Fruit fly (Drosophila melanogaster) whole organism, embryonic: ENCODE results near the gene CG3071.

Experiments
- Abd-B ChIP-seq: fragments of 200-800 bp; sonication (Bioruptor generic); optimal IDR thresholded peaks from 2 replicates; lab custom pipeline; 2018; ENCODE audit warnings: missing biosample characterization, mild to moderate bottlenecking, missing genetic modification characterization, moderate library complexity
- Atf3 ChIP-seq: fragments of 200-800 bp; sonication (Bioruptor generic); optimal IDR thresholded peaks from 3 replicates; lab custom pipeline; 2016; ENCODE audit warnings: missing biosample characterization, missing genetic modification characterization
- CG10431 ChIP-seq: fragments of 200-800 bp; sonication (Bioruptor generic); optimal IDR thresholded peaks from 3 replicates; lab custom pipeline; 2018; ENCODE audit warnings: missing biosample characterization, mild to moderate bottlenecking, missing genetic modification characterization
- CG10654 ChIP-seq: fragments of 200-800 bp; sonication (Bioruptor generic); optimal IDR thresholded peaks from 2 replicates; lab custom pipeline; 2016; ENCODE audit warnings: missing biosample characterization, missing genetic modification characterization
- CG11085 ChIP-seq: fragments of 200-800 bp; sonication (Bioruptor generic); IDR thresholded peaks from 2 replicates; pipeline ENCODE4 v1.3.6; 2022; ENCODE audit warnings: missing biosample characterization, missing genetic modification characterization
- CG11456 ChIP-seq: fragments of 200-800 bp; sonication (Bioruptor generic); IDR thresholded peaks from 3 replicates; pipeline ENCODE4 v1.3.6; 2022; ENCODE audit warnings: missing biosample characterization, missing genetic modification characterization
- CG11504 ChIP-seq: fragments of 200-800 bp; sonication (Bioruptor generic); optimal IDR thresholded peaks from 3 replicates; lab custom pipeline; 2019; ENCODE audit warnings: missing biosample characterization, mild to moderate bottlenecking, missing genetic modification characterization, moderate library complexity
- CG11696 ChIP-seq: fragments of 200-800 bp; sonication (Bioruptor generic); IDR thresholded peaks from 2 replicates; pipeline ENCODE4 v1.3.6; 2022; ENCODE audit warnings: missing biosample characterization, missing genetic modification characterization
- CG13287 ChIP-seq: fragments of 200-800 bp; sonication (Bioruptor generic); IDR thresholded peaks from 2 replicates; pipeline ENCODE4 v1.3.6; 2022; ENCODE audit warnings: missing biosample characterization, missing genetic modification characterization; ENCODE audit not compliant: partially characterized antibody
- CG13624 ChIP-seq: fragments of 200-800 bp; sonication (Bioruptor generic); optimal IDR thresholded peaks from 2 replicates; lab custom pipeline; 2016; ENCODE audit warnings: missing biosample characterization, missing genetic modification characterization
- CG16863 ChIP-seq: fragments of 200-800 bp; sonication (Bioruptor generic); optimal IDR thresholded peaks from 3 replicates; lab custom pipeline; 2016; ENCODE audit warnings: missing biosample characterization, missing genetic modification characterization
- CG17385 ChIP-seq: fragments of 200-800 bp; sonication (Bioruptor generic); optimal IDR thresholded peaks from 3 replicates; lab custom pipeline; 2018; ENCODE audit warnings: missing biosample characterization, mild to moderate bottlenecking, missing genetic modification characterization
- CG17612 ChIP-seq: fragments of 200-800 bp; sonication (Bioruptor generic); IDR thresholded peaks from 2 replicates; pipeline ENCODE4 v1.3.6; 2022; ENCODE audit warnings: missing biosample characterization, missing genetic modification characterization
- CG17802 ChIP-seq: fragments of 200-800 bp; sonication (Bioruptor generic); optimal IDR thresholded peaks from 2 replicates; lab custom pipeline; 2018; ENCODE audit warnings: missing biosample characterization, mild to moderate bottlenecking, missing genetic modification characterization, moderate library complexity
- CG2120 ChIP-seq: fragments of 200-800 bp; sonication (Bioruptor generic); optimal IDR thresholded peaks from 3 replicates; lab custom pipeline; 2016; ENCODE audit warnings: missing biosample characterization, missing genetic modification characterization
- CG3281 ChIP-seq: fragments of 200-800 bp; sonication (Bioruptor generic); optimal IDR thresholded peaks from 3 replicates; lab custom pipeline; 2017; ENCODE audit warnings: missing biosample characterization, mild to moderate bottlenecking, missing genetic modification characterization
- CG4360 ChIP-seq: fragments of 200-800 bp; sonication (Bioruptor generic); IDR thresholded peaks from 2 replicates; pipeline ENCODE4 v1.3.6; 2022; ENCODE audit warnings: missing biosample characterization, missing genetic modification characterization
- CG6175 ChIP-seq: fragments of 200-800 bp; sonication (Bioruptor generic); IDR thresholded peaks from 3 replicates; pipeline ENCODE4 v1.3.6; 2022; ENCODE audit warnings: missing biosample characterization, missing genetic modification characterization
- CG6689 ChIP-seq: fragments of 200-800 bp; sonication (Bioruptor generic); IDR thresholded peaks from 2 replicates; pipeline ENCODE4 v1.3.6; 2022; ENCODE audit warnings: missing biosample characterization, missing genetic modification characterization
- CG6791 ChIP-seq: fragments of 200-800 bp; sonication (Bioruptor generic); IDR thresholded peaks from 3 replicates; pipeline ENCODE4 v1.3.6; 2022; ENCODE audit warnings: missing biosample characterization, missing genetic modification characterization; ENCODE audit not compliant: partially characterized antibody
- CG8281 ChIP-seq: fragments of 200-800 bp; sonication (Bioruptor generic); optimal IDR thresholded peaks from 2 replicates; lab custom pipeline; 2018; ENCODE audit warnings: missing biosample characterization, mild to moderate bottlenecking, missing genetic modification characterization, moderate library complexity
- Chrac-16 ChIP-seq: fragments of 200-800 bp; sonication (Bioruptor generic); optimal IDR thresholded peaks from 3 replicates; lab custom pipeline; 2016; ENCODE audit warnings: missing biosample characterization, missing genetic modification characterization
- Dad ChIP-seq: fragments of 200-800 bp; sonication (Bioruptor generic); optimal IDR thresholded peaks from 3 replicates; lab custom pipeline; 2016; ENCODE audit warnings: missing biosample characterization, missing genetic modification characterization
- Deaf1 ChIP-seq: fragments of 200-800 bp; optimal IDR thresholded peaks from 3 replicates; lab custom pipeline; 2019; ENCODE audit warnings: missing biosample characterization, mild to moderate bottlenecking, missing genetic modification characterization, moderate library complexity
- Doc2 ChIP-seq: fragments of 200-800 bp; sonication (Bioruptor generic); IDR thresholded peaks from 2 replicates; pipeline ENCODE4 v1.3.6; 2022; ENCODE audit warnings: missing biosample characterization, missing genetic modification characterization
- Dp ChIP-seq: fragments of 200-800 bp; sonication (Bioruptor generic); optimal IDR thresholded peaks from 2 replicates; lab custom pipeline; 2018; ENCODE audit warnings: missing biosample characterization, mild to moderate bottlenecking, missing genetic modification characterization, moderate library complexity
- Drgx ChIP-seq: fragments of 200-800 bp; sonication (Bioruptor generic); IDR thresholded peaks from 2 replicates; pipeline ENCODE4 v1.3.6; 2022; ENCODE audit warnings: missing biosample characterization, missing genetic modification characterization
- Ets97D ChIP-seq: fragments of 200-800 bp; sonication (Bioruptor generic); optimal IDR thresholded peaks from 3 replicates; lab custom pipeline; 2016; ENCODE audit warnings: missing biosample characterization, missing genetic modification characterization
- HLH3B ChIP-seq: fragments of 200-800 bp; sonication (Bioruptor generic); IDR thresholded peaks from 2 replicates; pipeline ENCODE4 v1.3.6; 2022; ENCODE audit warnings: missing biosample characterization, missing genetic modification characterization
- HmgD ChIP-seq: fragments of 200-800 bp; sonication (Bioruptor generic); optimal IDR thresholded peaks from 3 replicates; lab custom pipeline; 2016; ENCODE audit warnings: missing biosample characterization, missing genetic modification characterization
- Lhr ChIP-seq: fragments of 200-800 bp; sonication (Bioruptor generic); optimal IDR thresholded peaks from 3 replicates; lab custom pipeline; 2017; ENCODE audit warnings: mild to moderate bottlenecking, missing biosample characterization, missing genetic modification reagents, missing genetic modification characterization
- NK7.1 ChIP-seq: fragments of 200-800 bp; sonication (Bioruptor generic); optimal IDR thresholded peaks from 3 replicates; lab custom pipeline; 2016; ENCODE audit warnings: missing biosample characterization, missing genetic modification characterization
- PHDP ChIP-seq: fragments of 200-800 bp; sonication (Bioruptor generic); optimal IDR thresholded peaks from 3 replicates; lab custom pipeline; 2018; ENCODE audit warnings: missing biosample characterization, mild to moderate bottlenecking, missing genetic modification characterization, moderate library complexity
- Ptx1 ChIP-seq: fragments of 200-800 bp; sonication (Bioruptor generic); IDR thresholded peaks from 2 replicates; pipeline ENCODE4 v1.3.6; 2022; ENCODE audit warnings: missing biosample characterization, missing genetic modification characterization
- Xrp1 ChIP-seq: fragments of 200-800 bp; sonication (Bioruptor generic); IDR thresholded peaks from 2 replicates; pipeline ENCODE4 v1.3.6; 2022; ENCODE audit warnings: missing biosample characterization, missing genetic modification characterization
- ase ChIP-seq: fragments of 200-800 bp; sonication (Bioruptor generic); IDR thresholded peaks from 3 replicates; pipeline ENCODE4 v1.3.6; 2022; ENCODE audit warnings: missing biosample characterization, missing genetic modification characterization
- btn ChIP-seq: fragments of 200-800 bp; sonication (Bioruptor generic); optimal IDR thresholded peaks from 2 replicates; lab custom pipeline; 2016; ENCODE audit warnings: missing biosample characterization, missing genetic modification characterization
- dati ChIP-seq: fragments of 200-800 bp; sonication (Bioruptor generic); IDR thresholded peaks from 2 replicates; pipeline ENCODE4 v1.3.6; 2022; ENCODE audit warnings: missing biosample characterization, missing genetic modification characterization
- disco-r ChIP-seq: fragments of 200-800 bp; sonication (Bioruptor generic); optimal IDR thresholded peaks from 2 replicates; lab custom pipeline; 2016; ENCODE audit warnings: missing biosample characterization, missing genetic modification characterization
- gsb ChIP-seq: fragments of 200-800 bp; sonication (Bioruptor generic); IDR thresholded peaks from 2 replicates; pipeline ENCODE4 v1.3.6; 2022; ENCODE audit warnings: missing biosample characterization, missing genetic modification characterization
- h ChIP-seq: fragments of >200 bp; optimal IDR thresholded peaks from 2 replicates; lab custom pipeline; 2017
- mam ChIP-seq: fragments of 200-800 bp; sonication (Bioruptor generic); optimal IDR thresholded peaks from 3 replicates; lab custom pipeline; 2016; ENCODE audit warnings: missing biosample characterization, missing genetic modification characterization
- otp ChIP-seq: fragments of 200-800 bp; sonication (Bioruptor generic); IDR thresholded peaks from 3 replicates; pipeline ENCODE4, ENCODE4 v1.3.6; 2022; ENCODE audit warnings: missing biosample characterization, missing genetic modification characterization
- phol ChIP-seq: fragments of 200-800 bp; sonication (Bioruptor generic); optimal IDR thresholded peaks from 3 replicates; lab custom pipeline; 2018; ENCODE audit warnings: missing biosample characterization, mild to moderate bottlenecking, missing genetic modification characterization, moderate library complexity
- row ChIP-seq: fragments of 200-800 bp; sonication (Bioruptor generic); IDR thresholded peaks from 3 replicates; pipeline ENCODE4 v1.3.6; 2022; ENCODE audit warnings: missing biosample characterization, missing genetic modification characterization
- sc ChIP-seq, 3 experiments: fragments of >200 bp in 2 of 3; fragments of 200-800 bp in 1 of 3; sonication (Bioruptor generic) in 1 of 3; optimal IDR thresholded peaks; 2 replicates in 2 of 3; 3 replicates in 1 of 3; lab custom pipeline; 2017; ENCODE audit warnings: mild to moderate bottlenecking in 1 of 3, missing biosample characterization in 1 of 3, missing genetic modification characterization in 1 of 3, missing genetic modification reagents in 1 of 3
- sima ChIP-seq: fragments of 200-800 bp; sonication (Bioruptor generic); optimal IDR thresholded peaks from 2 replicates; lab custom pipeline; 2016; ENCODE audit warnings: missing biosample characterization, missing genetic modification characterization
- sqz ChIP-seq: fragments of 200-800 bp; sonication (Bioruptor generic); optimal IDR thresholded peaks from 3 replicates; lab custom pipeline; 2018; ENCODE audit warnings: missing biosample characterization, mild to moderate bottlenecking, missing genetic modification characterization
- sr ChIP-seq: fragments of 200-800 bp; sonication (Bioruptor generic); IDR thresholded peaks from 3 replicates; pipeline ENCODE4 v1.3.6; 2022; ENCODE audit warnings: missing biosample characterization, missing genetic modification characterization
- tap ChIP-seq: fragments of 200-800 bp; optimal IDR thresholded peaks from 3 replicates; lab custom pipeline; 2019; ENCODE audit warnings: missing biosample characterization, mild to moderate bottlenecking, missing genetic modification characterization, moderate library complexity

CG3071 gene

dm6 chrX:2297428-2298200 lies 35.0 kb downstream of the CG3071 start (continued):
- TF ChIP-seq CG3281 (peak; percentile 96), CG11456 (peak; percentile 98), CG10431 (GFP tag; lab: Kevin White, UChicago) (peak; percentile 95), Ets97D (GFP tag; lab: Kevin White, UChicago) (peak; percentile 93), disco-r (GFP tag; lab: Kevin White, UChicago) (peak; percentile 98), CG11504 (tag; lab: Kevin White, UChicago) (peak; percentile 98), sr (GFP tag; lab: Robert Waterston, UW) (peak; percentile 92), CG11085 (peak; percentile 94), Chrac-16 (GFP tag; lab: Kevin White, UChicago) (peak; percentile 99), ase (GFP tag; lab: Robert Waterston, UW) (peak; percentile 98), PHDP (tag; lab: Kevin White, UChicago) (peak; percentile 98), CG16863 (GFP tag; lab: Kevin White, UChicago) (peak; percentile 99), CG10654 (GFP tag; lab: Kevin White, UChicago) (peak; percentile 99), btn (GFP tag; lab: Kevin White, UChicago) (peak; percentile 98), CG17802 (tag; lab: Kevin White, UChicago) (peak; percentile 92), CG6175 (GFP tag; lab: Robert Waterston, UW) (peak; percentile 95), Doc2 (GFP tag; lab: Robert Waterston, UW) (peak; percentile 91), Lhr (GFP tag; lab: Kevin White, UChicago) (peak; percentile 97), phol (tag; lab: Kevin White, UChicago) (peak; percentile 97), tap (tag; lab: Kevin White, UChicago) (peak; percentile 99), CG4360 (GFP tag; lab: Robert Waterston, UW) (peak; percentile 79), CG13624 (GFP tag; lab: Kevin White, UChicago) (peak; percentile 98), mam (GFP tag; lab: Kevin White, UChicago) (peak; percentile 99), CG6791 (no peak), HLH3B (GFP tag; lab: Robert Waterston, UW) (peak; percentile 99), CG13287 (peak; percentile 13; the same call in 1 of the 2 replicates), Ptx1 (GFP tag; lab: Robert Waterston, UW) (peak; percentile 99), row (GFP tag; lab: Robert Waterston, UW) (peak; percentile 99), sc (optimal IDR thresholded peaks at IDR 0.05; lab: Kevin White, UChicago) (no peak), sc (GFP tag; optimal IDR thresholded peaks at IDR 0.05; lab: Kevin White, UChicago) (peak; percentile 98), CG2120 (GFP tag; lab: Kevin White, UChicago) (peak; percentile 99), sqz (GFP tag; lab: Kevin White, UChicago) (peak; percentile 97), CG11696 (peak; percentile 89), gsb (GFP tag; lab: Robert Waterston, UW) (peak; percentile 96), CG17385 (peak; percentile 97), Dp (GFP tag; lab: Kevin White, UChicago) (peak; percentile 37), Drgx (GFP tag; lab: Robert Waterston, UW) (peak; percentile 97), h (lab: Kevin White, UChicago) (no peak), dati (GFP tag; lab: Robert Waterston, UW) (peak; percentile 96), HmgD (GFP tag; lab: Kevin White, UChicago) (peak; percentile 99), Dad (peak; percentile 99), Deaf1 (peak; percentile 84), sima (peak; percentile 96), NK7.1 (GFP tag; lab: Kevin White, UChicago) (peak; percentile 97), CG6689 (peak; percentile 98), CG17612 (GFP tag; lab: Robert Waterston, UW) (peak; percentile 91), Abd-B (GFP tag; lab: Kevin White, UChicago) (peak; percentile 98), Atf3 (GFP tag; lab: Kevin White, UChicago) (peak; percentile 98), otp (GFP tag; lab: Robert Waterston, UW) (peak; percentile 99), Xrp1 (peak; percentile 98), CG8281 (tag; lab: Kevin White, UChicago) (peak; percentile 89)
